Worm (Caenorhabditis elegans): ENCODE measurements around the gene C56G2.9.
A peak's percentile ranks its signal among the peaks of the same experiment; 100 is the strongest.

The C56G2.9 gene

DNA sequence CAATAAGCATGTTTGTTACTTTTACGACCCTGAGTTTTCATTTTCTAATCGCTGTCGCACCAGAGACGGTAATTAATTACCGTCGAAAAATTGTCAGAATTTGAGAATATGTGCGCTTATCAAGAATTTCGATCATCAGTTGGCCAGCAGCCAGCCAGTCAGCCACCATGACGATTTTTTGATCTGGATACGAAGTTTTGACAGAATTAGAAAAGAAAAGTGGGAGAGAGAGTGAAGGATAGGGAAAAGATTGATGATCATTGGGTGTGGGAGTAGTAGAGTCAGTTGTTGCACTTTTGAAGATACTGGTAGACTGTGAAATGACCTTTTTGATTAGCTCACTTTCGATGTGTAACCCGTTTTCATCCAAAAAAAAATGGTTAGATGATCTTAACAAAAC, 21.3 kb upstream of the C56G2.9 start:
- peak in 1 of 2 experiments; percentile 99 for TF ChIP-seq unc-62 (GFP tag; optimal IDR thresholded peaks at IDR 0.05 in 1 of 2)
- TF ChIP-seq unc-62 (tag; optimal IDR thresholded peaks at IDR 0.05) = no peak
- TF ChIP-seq lsy-2 (tag; optimal IDR thresholded peaks at IDR 0.05) = peak in 1 of 2 experiments; percentile 13
- peak in 1 of 2 experiments; percentile 18 for TF ChIP-seq mdl-1 (tag; optimal IDR thresholded peaks at IDR 0.05)
- TF ChIP-seq hlh-11 (tag; optimal IDR thresholded peaks at IDR 0.05) = peak; percentile 16
- TF ChIP-seq nhr-102 (tag; optimal IDR thresholded peaks at IDR 0.05) = no peak
- TF ChIP-seq nhr-11 (tag; optimal IDR thresholded peaks at IDR 0.05) = peak; percentile 15
- no peak for TF ChIP-seq php-3 (GFP tag; IDR thresholded peaks at IDR 0.05)
- peak; percentile 33; the same call in 1 of the 2 replicates for TF ChIP-seq lin-38 (GFP tag; IDR thresholded peaks at IDR 0.05)
- TF ChIP-seq ceh-44 (GFP tag; IDR thresholded peaks at IDR 0.05) = no peak
- TF ChIP-seq saeg-2 (GFP tag; IDR thresholded peaks at IDR 0.05) = no peak
- peak; percentile 54 for TF ChIP-seq nhr-28 (tag; optimal IDR thresholded peaks at IDR 0.05)

DNA sequence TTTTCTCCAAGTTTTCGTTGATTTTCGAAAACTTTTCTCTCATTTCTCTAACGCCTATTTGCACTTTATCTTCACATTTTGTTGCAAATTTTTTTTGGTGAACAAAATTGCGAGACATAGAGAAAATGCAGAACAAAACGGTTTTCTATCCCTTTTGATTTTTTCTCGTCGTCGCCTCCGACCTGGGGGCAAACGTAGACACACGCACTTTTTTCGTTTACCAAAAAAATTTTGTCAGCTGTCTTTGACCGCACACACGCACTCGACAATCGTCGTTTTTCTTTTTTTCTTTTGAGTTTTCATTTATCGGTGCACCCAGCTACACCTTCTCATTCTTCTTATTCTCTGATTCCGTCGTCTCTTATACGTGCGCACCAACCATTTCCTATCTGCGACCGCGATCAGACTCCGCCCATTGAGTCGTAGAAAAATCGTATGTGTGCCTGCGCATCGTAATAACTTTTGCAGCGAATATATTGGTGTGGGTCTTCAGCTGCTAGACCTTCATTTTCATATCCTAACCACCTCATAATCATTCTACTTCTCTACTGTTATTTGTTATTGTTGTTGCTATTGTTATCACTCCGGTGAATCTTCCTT, 19.3 kb upstream of the C56G2.9 start:
- TF ChIP-seq hmg-1.1 (GFP tag; IDR thresholded peaks at IDR 0.05) = 0 out of 2 replicates have a peak, but pooled peaks have one; percentile 14
- TF ChIP-seq nhr-25 (tag; optimal IDR thresholded peaks at IDR 0.05; ENCODE audit: borderline replicate concordance, insufficient read depth) = peak; percentile 25
- TF ChIP-seq dmd-6 (GFP tag; IDR thresholded peaks at IDR 0.05) = peak; percentile 77
- TF ChIP-seq nhr-11 (tag; optimal IDR thresholded peaks at IDR 0.05) = peak; percentile 28
- no peak for TF ChIP-seq F10B5.3 (tag; optimal IDR thresholded peaks at IDR 0.05)
- TF ChIP-seq hlh-11 (tag; optimal IDR thresholded peaks at IDR 0.05) = peak; percentile 71
- no peak for TF ChIP-seq Y48G9A.11 (GFP tag; IDR thresholded peaks at IDR 0.05)
- TF ChIP-seq nhr-28 (tag; optimal IDR thresholded peaks at IDR 0.05) = peak; percentile 77
- TF ChIP-seq mxl-3 (GFP tag; optimal IDR thresholded peaks at IDR 0.05) = peak; percentile 38
- no peak for TF ChIP-seq gei-8 (GFP tag; optimal IDR thresholded peaks at IDR 0.05)
- 0 out of 2 replicates have a peak, but pooled peaks have one; percentile 10 for TF ChIP-seq ctbp-1 (GFP tag; IDR thresholded peaks at IDR 0.05)
- TF ChIP-seq aly-2 (tag; optimal IDR thresholded peaks at IDR 0.05) = no peak
- TF ChIP-seq nhr-48 (tag; optimal IDR thresholded peaks at IDR 0.05) = peak; percentile 74
- TF ChIP-seq mdt-29 (GFP tag; IDR thresholded peaks at IDR 0.05) = no peak
- no peak for TF ChIP-seq spr-3 (GFP tag; optimal IDR thresholded peaks at IDR 0.05)
- TF ChIP-seq lin-38 (GFP tag; IDR thresholded peaks at IDR 0.05) = 0 out of 2 replicates have a peak, but pooled peaks have one; percentile 12
- 0 out of 2 replicates have a peak, but pooled peaks have one; percentile 10 for TF ChIP-seq lin-29 (GFP tag; IDR thresholded peaks at IDR 0.05)
- TF ChIP-seq zip-2 (tag; optimal IDR thresholded peaks at IDR 0.05) = no peak
- TF ChIP-seq mxl-2 (GFP tag; conservative IDR thresholded peaks at IDR 0.05) = no peak
- TF ChIP-seq nhr-102 (tag; optimal IDR thresholded peaks at IDR 0.05) = peak; percentile 11
- no peak for TF ChIP-seq ztf-11 (tag; optimal IDR thresholded peaks at IDR 0.05)
- peak in 1 of 2 experiments; percentile 43 for TF ChIP-seq mdl-1 (tag; optimal IDR thresholded peaks at IDR 0.05)
- TF ChIP-seq mep-1 (tag; optimal IDR thresholded peaks at IDR 0.05) = peak; percentile 22
- TF ChIP-seq php-3 (GFP tag; IDR thresholded peaks at IDR 0.05) = no peak
- no peak for TF ChIP-seq set-16 (GFP tag; IDR thresholded peaks at IDR 0.05)
- peak in 1 of 2 experiments; percentile 39 for TF ChIP-seq lsy-2 (tag; optimal IDR thresholded peaks at IDR 0.05)
- no peak for TF ChIP-seq nhr-41 (GFP tag; IDR thresholded peaks at IDR 0.05)
- TF ChIP-seq lin-13 (GFP tag; optimal IDR thresholded peaks at IDR 0.05) = no peak
- peak; percentile 69 for TF ChIP-seq hlh-30 (tag; optimal IDR thresholded peaks at IDR 0.05; ENCODE audit: insufficient read depth)
- peak in 1 of 2 experiments; percentile 99 for TF ChIP-seq unc-62 (GFP tag; optimal IDR thresholded peaks at IDR 0.05 in 1 of 2)
- TF ChIP-seq unc-62 (tag; optimal IDR thresholded peaks at IDR 0.05) = no peak
- peak; percentile 60; the same call in 1 of the 2 replicates for TF ChIP-seq tra-1 (GFP tag; IDR thresholded peaks at IDR 0.05)
- 0 out of 2 replicates have a peak, but pooled peaks have one; percentile 16 for TF ChIP-seq ceh-20 (GFP tag; IDR thresholded peaks at IDR 0.05)
- no peak for TF ChIP-seq zfp-2 (tag; optimal IDR thresholded peaks at IDR 0.05)
- TF ChIP-seq ceh-32 (tag; optimal IDR thresholded peaks at IDR 0.05; ENCODE audit: poor library complexity) = no peak
- TF ChIP-seq dve-1 (tag; optimal IDR thresholded peaks at IDR 0.05; ENCODE audit: insufficient read depth) = peak; percentile 20
- no peak for TF ChIP-seq nhr-42 (GFP tag; IDR thresholded peaks at IDR 0.05)
- TF ChIP-seq dmd-9 (GFP tag; IDR thresholded peaks at IDR 0.05) = no peak
- 0 out of 2 replicates have a peak, but pooled peaks have one; percentile 25 for TF ChIP-seq daf-19 (GFP tag; conservative IDR thresholded peaks at IDR 0.05)

All from whole organism, L4 larva.